Fruit fly (Drosophila melanogaster) Kc167 (cell line): ENCODE results near the gene CG33290.

ENCODE experiments used
- Myc ChIP-seq: fragments of >200 bp; optimal IDR thresholded peaks from 2 replicates; lab custom pipeline; 2017; ENCODE audit warnings: missing external identifiers
- Sin3A ChIP-seq: fragments of >200 bp; optimal IDR thresholded peaks from 2 replicates; lab custom pipeline; 2018; ENCODE audit warnings: missing external identifiers
- h ChIP-seq: fragments of >200 bp; optimal IDR thresholded peaks from 3 replicates; lab custom pipeline; 2018; ENCODE audit warnings: missing external identifiers
- insv ChIP-seq: fragments of >200 bp; optimal IDR thresholded peaks from 3 replicates; lab custom pipeline; 2018; ENCODE audit warnings: missing external identifiers
- psq ChIP-seq: fragments of >200 bp; optimal IDR thresholded peaks from 2 replicates; lab custom pipeline; 2017; ENCODE audit warnings: missing external identifiers
- ttk ChIP-seq: sonication (Bioruptor generic); optimal IDR thresholded peaks from 2 replicates; lab custom pipeline; 2017; ENCODE audit warnings: missing external identifiers

Gene CG33290

dm6 chr3L:21516716-21517266, 25.4 kb upstream of the CG33290 start:
- no peak for TF ChIP-seq Myc (lab: Kevin White, UChicago)
- no peak for TF ChIP-seq h
- no peak for TF ChIP-seq psq
- TF ChIP-seq ttk (lab: Kevin White, UChicago), result no peak
- no peak for TF ChIP-seq insv (lab: Kevin White, UChicago)
- no peak for TF ChIP-seq Sin3A (lab: Kevin White, UChicago)

DNA sequence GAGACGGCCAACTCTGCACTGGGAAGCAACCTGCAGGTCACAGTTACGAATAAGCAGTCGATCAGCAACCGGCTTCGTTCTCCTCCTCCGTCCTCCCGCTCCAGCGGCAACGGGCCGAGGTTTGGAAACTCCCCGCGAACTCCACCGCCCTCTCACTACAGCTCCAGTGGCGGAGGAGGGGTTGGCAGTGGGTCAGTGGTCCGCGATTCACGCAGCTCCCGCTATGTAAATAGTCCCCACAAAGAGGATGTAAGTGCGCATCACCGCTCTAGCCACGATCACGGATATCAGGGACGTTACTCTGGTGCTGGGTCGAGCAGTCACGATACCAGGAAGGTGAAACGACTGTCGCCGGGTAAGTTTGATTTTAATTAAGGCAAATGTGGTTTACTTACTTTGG, 23.8 kb upstream of the CG33290 start:
- TF ChIP-seq insv (lab: Kevin White, UChicago), result no peak
- no peak for TF ChIP-seq psq
- TF ChIP-seq Myc (lab: Kevin White, UChicago), result no peak
- TF ChIP-seq Sin3A (lab: Kevin White, UChicago), result no peak

DNA sequence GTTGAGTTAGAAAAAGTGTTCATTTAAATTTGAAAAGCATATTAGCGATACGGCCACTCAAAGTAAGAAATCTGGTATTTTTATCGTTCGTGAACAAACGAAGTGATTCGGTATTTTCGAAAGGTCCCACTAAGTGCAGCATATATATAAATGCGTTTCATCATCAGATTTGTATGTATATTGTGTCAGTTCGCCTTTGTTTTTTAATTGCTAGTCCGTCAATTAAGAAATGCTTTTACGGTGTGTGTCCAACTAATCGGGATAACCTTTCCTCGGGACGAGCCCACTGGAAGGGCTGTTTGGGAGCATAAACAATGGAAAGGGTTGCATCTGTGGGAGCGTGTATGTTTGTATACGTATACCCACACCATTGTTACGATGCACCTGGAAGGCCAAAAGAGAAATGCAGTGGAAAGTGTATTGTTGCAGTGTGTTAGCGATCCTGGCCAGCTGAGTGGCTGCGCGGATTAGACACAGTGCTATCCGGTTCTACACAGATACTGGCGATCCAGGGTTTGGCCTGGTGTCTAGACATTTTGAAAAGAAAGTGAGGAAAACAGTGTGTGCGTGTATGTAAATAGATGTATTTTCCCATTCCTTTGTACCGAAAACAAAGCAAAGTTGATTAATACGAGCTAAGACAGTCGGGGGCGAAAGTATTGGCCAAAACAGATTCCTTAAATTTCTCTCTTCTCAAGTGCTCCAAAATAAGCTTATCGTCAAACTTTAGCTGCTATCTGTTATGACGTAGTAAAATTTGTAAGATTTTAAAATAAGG, 18.9 kb upstream of the CG33290 start, which contains the start of gene CG7611:
Gene CG7611 (plus strand): TSS at position 128 of the 778 bp plus-strand sequence.
- no peak for TF ChIP-seq Myc (lab: Kevin White, UChicago)
- no peak for TF ChIP-seq insv (lab: Kevin White, UChicago)
- TF ChIP-seq Sin3A (lab: Kevin White, UChicago), result no peak
- TF ChIP-seq ttk (lab: Kevin White, UChicago), result no peak
- TF ChIP-seq h, result no peak
- TF ChIP-seq psq, result no peak

- TF ChIP-seq ttk (lab: Kevin White, UChicago) (no peak), Myc (lab: Kevin White, UChicago) (no peak), psq (no peak), insv (lab: Kevin White, UChicago) (no peak), Sin3A (lab: Kevin White, UChicago) (no peak), h (no peak)
These were observed 17.9 kb upstream of the CG33290 start for dm6 chr3L:21524071-21524889.

DNA sequence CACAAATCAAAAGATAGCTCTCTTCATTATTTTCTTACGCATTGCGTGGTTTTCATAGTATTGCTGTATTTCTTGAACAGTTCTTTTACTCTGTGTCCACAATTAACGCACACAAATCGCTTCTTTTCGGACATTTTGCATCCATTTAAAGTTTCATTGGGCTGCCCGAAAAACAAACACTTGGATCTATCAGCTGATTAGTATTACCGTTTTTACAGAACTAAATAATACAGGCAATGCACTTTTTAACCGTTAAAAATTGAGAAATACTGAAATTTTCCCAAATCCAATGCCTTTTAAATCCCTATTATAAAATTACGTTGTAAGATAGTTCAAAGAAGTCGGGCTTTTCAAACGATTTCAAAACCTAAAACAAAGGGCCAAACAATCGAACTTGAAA, 13.1 kb upstream of the CG33290 start, which contains the start of gene Arv1:
Gene Arv1 (minus strand): TSS at position 226 of the 400 bp plus-strand sequence.
- TF ChIP-seq psq (no peak), Myc (lab: Kevin White, UChicago) (no peak), h (no peak), ttk (lab: Kevin White, UChicago) (no peak), insv (lab: Kevin White, UChicago) (no peak), Sin3A (lab: Kevin White, UChicago) (no peak)

DNA sequence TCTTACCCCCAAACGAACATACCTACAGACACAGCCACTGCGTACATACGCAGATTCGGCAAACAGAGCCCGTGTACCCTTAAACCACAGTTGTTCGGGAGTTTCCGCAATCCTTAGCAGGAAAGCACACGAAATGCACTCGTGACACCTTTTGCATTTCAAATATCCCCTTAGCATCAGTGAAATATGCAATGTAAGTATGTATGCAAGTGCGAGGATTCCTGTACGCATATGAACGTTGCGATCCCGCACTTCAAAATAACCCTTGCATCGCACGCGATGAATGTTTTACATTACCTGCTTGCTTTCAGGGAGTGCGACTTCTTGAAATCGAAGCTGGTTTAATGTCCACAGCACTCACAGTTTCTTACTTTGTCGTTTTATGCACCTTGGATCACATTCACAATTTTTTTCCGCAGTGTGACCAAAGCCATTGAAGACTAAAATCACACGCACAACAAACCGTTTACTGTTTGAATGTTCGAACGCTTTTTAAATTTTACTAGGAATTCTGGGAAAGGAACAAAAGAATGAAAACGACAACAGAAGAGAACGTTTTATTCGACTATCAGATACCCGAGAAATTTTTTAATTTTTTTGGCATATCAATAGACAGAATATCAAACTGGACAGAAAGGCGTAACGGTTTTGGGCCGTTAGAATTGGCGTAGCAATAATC, 8.8 kb upstream of the CG33290 start, which contains the start of gene Mkrn1:
Gene Mkrn1 (minus strand): TSS at position 444 of the 679 bp plus-strand sequence.
- TF ChIP-seq psq, result no peak
- TF ChIP-seq Myc (lab: Kevin White, UChicago), result no peak
- TF ChIP-seq h, result no peak
- TF ChIP-seq insv (lab: Kevin White, UChicago), result no peak
- no peak for TF ChIP-seq Sin3A (lab: Kevin White, UChicago)
- TF ChIP-seq ttk (lab: Kevin White, UChicago), result no peak

dm6 chr3L:21534360-21534759, 7.8 kb upstream of the CG33290 start, which contains the start of gene ppk5:
ppk5 (plus strand) TSS chr3L:21534660.
- TF ChIP-seq insv (lab: Kevin White, UChicago) (no peak), h (no peak), ttk (lab: Kevin White, UChicago) (no peak), psq (no peak), Myc (lab: Kevin White, UChicago) (no peak), Sin3A (lab: Kevin White, UChicago) (no peak)

- TF ChIP-seq psq, result no peak
- TF ChIP-seq ttk (lab: Kevin White, UChicago), result no peak
- TF ChIP-seq h, result no peak
- TF ChIP-seq Sin3A (lab: Kevin White, UChicago), result no peak
- TF ChIP-seq Myc (lab: Kevin White, UChicago), result no peak
- TF ChIP-seq insv (lab: Kevin White, UChicago), result no peak
These were observed 5.3 kb upstream of the CG33290 start, which contains the start of gene Rpn10 for dm6 chr3L:21536857-21537256. Rpn10 (plus strand) TSS chr3L:21537000.

dm6 chr3L:21538893-21539244, 3.3 kb upstream of the CG33290 start:
- TF ChIP-seq ttk (lab: Kevin White, UChicago) (no peak), Myc (lab: Kevin White, UChicago) (no peak), h (no peak), Sin3A (lab: Kevin White, UChicago) (no peak), insv (lab: Kevin White, UChicago) (no peak), psq (no peak)

dm6 chr3L:21539245-21540196, 2.6 kb upstream of the CG33290 start, which contains the start of the genes COX8 and VhaM9.7-b:
COX8 (minus strand) TSS chr3L:21539447.
VhaM9.7-b (plus strand) TSS chr3L:21539862.
- TF ChIP-seq insv (lab: Kevin White, UChicago), result no peak
- no peak for TF ChIP-seq psq
- TF ChIP-seq Myc (lab: Kevin White, UChicago), result no peak
- no peak for TF ChIP-seq Sin3A (lab: Kevin White, UChicago)
- no peak for TF ChIP-seq ttk (lab: Kevin White, UChicago)
- TF ChIP-seq h, result no peak
